Fruit fly (Drosophila melanogaster) whole organism, prepupa: ENCODE results near the gene CG17768.

ENCODE experiments used
- Blimp-1 ChIP-seq: fragments of 200-800 bp; sonication (Bioruptor generic); optimal IDR thresholded peaks from 3 replicates; lab custom pipeline; 2017; ENCODE audit warnings: missing biosample characterization, missing genetic modification characterization, mild to moderate bottlenecking, moderate library complexity, missing genetic modification reagents
- CG10669 ChIP-seq: fragments of 200-800 bp; sonication (Bioruptor generic); optimal IDR thresholded peaks from 3 replicates; lab custom pipeline; 2018; ENCODE audit warnings: missing biosample characterization, mild to moderate bottlenecking, missing genetic modification characterization, moderate library complexity
- CG1621 ChIP-seq: fragments of 200-800 bp; sonication (Bioruptor generic); optimal IDR thresholded peaks from 3 replicates; lab custom pipeline; 2018; ENCODE audit warnings: missing biosample characterization, mild to moderate bottlenecking, missing genetic modification characterization
- CG3032 ChIP-seq: fragments of 200-800 bp; optimal IDR thresholded peaks from 2 replicates; lab custom pipeline; 2019; ENCODE audit warnings: missing biosample characterization, mild to moderate bottlenecking, missing genetic modification characterization, moderate library complexity
- CG31627 ChIP-seq: fragments of 200-800 bp; sonication (Bioruptor generic); optimal IDR thresholded peaks from 3 replicates; lab custom pipeline; 2016; ENCODE audit warnings: missing biosample characterization, missing genetic modification characterization
- CG34406 ChIP-seq: fragments of 200-800 bp; sonication (Bioruptor generic); optimal IDR thresholded peaks from 3 replicates; lab custom pipeline; 2016; ENCODE audit warnings: missing biosample characterization, missing genetic modification characterization
- CG3919 ChIP-seq: fragments of 200-800 bp; sonication (Bioruptor generic); optimal IDR thresholded peaks from 3 replicates; lab custom pipeline; 2016; ENCODE audit warnings: missing biosample characterization, missing genetic modification characterization
- CG7368 ChIP-seq: fragments of 200-800 bp; sonication (Bioruptor generic); optimal IDR thresholded peaks from 3 replicates; lab custom pipeline; 2016; ENCODE audit warnings: missing biosample characterization, missing genetic modification characterization
- CG8119 ChIP-seq: fragments of 200-800 bp; sonication (Bioruptor generic); IDR thresholded peaks from 3 replicates; pipeline ENCODE4 v1.3.6; 2022; ENCODE audit warnings: missing biosample characterization, missing genetic modification characterization
- CG8319 ChIP-seq: fragments of 200-800 bp; sonication (Bioruptor generic); optimal IDR thresholded peaks from 3 replicates; lab custom pipeline; 2016; ENCODE audit warnings: missing biosample characterization, missing genetic modification characterization
- CG8632 ChIP-seq: fragments of 200-800 bp; sonication (Bioruptor generic); optimal IDR thresholded peaks from 3 replicates; lab custom pipeline; 2016; ENCODE audit warnings: missing biosample characterization, missing genetic modification characterization
- Eip78C ChIP-seq: fragments of 200-800 bp; sonication (Bioruptor generic); peaks from one replicate; lab custom pipeline; 2016; ENCODE audit warnings: missing biosample characterization, missing genetic modification characterization
- Ets96B ChIP-seq: fragments of 200-800 bp; optimal IDR thresholded peaks from 2 replicates; lab custom pipeline; 2019; ENCODE audit warnings: missing biosample characterization, mild to moderate bottlenecking, missing genetic modification characterization, moderate library complexity
- OdsH ChIP-seq: fragments of 200-800 bp; sonication (Bioruptor generic); optimal IDR thresholded peaks from 3 replicates; lab custom pipeline; 2016; ENCODE audit warnings: missing biosample characterization, missing genetic modification characterization
- Sox14 ChIP-seq: fragments of 200-800 bp; sonication (Bioruptor generic); optimal IDR thresholded peaks from 3 replicates; lab custom pipeline; 2016; ENCODE audit warnings: missing biosample characterization, missing genetic modification characterization
- acj6 ChIP-seq: fragments of 200-800 bp; sonication (Bioruptor generic); optimal IDR thresholded peaks from 3 replicates; lab custom pipeline; 2016; ENCODE audit warnings: missing biosample characterization, missing genetic modification characterization
- cyc ChIP-seq: fragments of 200-800 bp; sonication (Bioruptor generic); optimal IDR thresholded peaks from 3 replicates; lab custom pipeline; 2016; ENCODE audit warnings: missing biosample characterization, missing genetic modification characterization
- dac ChIP-seq: fragments of 200-800 bp; sonication (Bioruptor generic); optimal IDR thresholded peaks from 2 replicates; lab custom pipeline; 2017; ENCODE audit warnings: missing biosample characterization, mild to moderate bottlenecking, missing genetic modification characterization
- dsx ChIP-seq: fragments of 200-800 bp; optimal IDR thresholded peaks from 3 replicates; lab custom pipeline; 2019; ENCODE audit warnings: missing biosample characterization, mild to moderate bottlenecking, missing genetic modification characterization, moderate library complexity; ENCODE audit not compliant: poor library complexity, severe bottlenecking
- esn ChIP-seq: fragments of 200-800 bp; sonication (Bioruptor generic); optimal IDR thresholded peaks from 2 replicates; lab custom pipeline; 2016; ENCODE audit warnings: missing biosample characterization, mild to moderate bottlenecking, missing genetic modification characterization, moderate library complexity
- fd85E ChIP-seq: fragments of 200-800 bp; sonication (Bioruptor generic); optimal IDR thresholded peaks from 3 replicates; lab custom pipeline; 2016; ENCODE audit warnings: missing biosample characterization, missing genetic modification characterization
- lz ChIP-seq: fragments of 200-800 bp; sonication (Bioruptor generic); optimal IDR thresholded peaks from 3 replicates; lab custom pipeline; 2016; ENCODE audit warnings: missing biosample characterization, missing genetic modification characterization
- spab ChIP-seq: fragments of 200-800 bp; sonication (Bioruptor generic); optimal IDR thresholded peaks from 2 replicates; lab custom pipeline; 2017; ENCODE audit warnings: missing biosample characterization, mild to moderate bottlenecking, missing genetic modification characterization, missing genetic modification reagents

Gene CG17768

DNA sequence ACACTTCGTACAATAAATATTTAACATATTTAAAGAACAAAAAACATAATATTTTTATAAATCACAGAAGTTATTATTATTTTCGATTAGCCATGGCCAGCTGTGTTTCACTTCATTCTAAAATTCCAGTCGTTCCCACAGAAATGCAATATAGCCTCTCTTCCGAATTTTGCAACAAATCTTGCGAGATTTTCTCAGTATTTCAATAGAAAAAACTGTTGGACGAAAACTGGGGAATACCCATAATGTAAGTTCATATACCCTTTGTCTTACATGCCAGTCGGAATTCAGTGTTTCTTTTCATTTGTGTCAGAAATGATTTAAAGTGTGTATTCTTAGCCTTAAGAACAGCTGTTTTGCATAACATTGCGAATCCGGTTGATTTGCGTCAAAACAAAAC lies 48.5 kb downstream of the CG17768 start, which contains the start of the genes CtsL4 and ClpP:
Gene CtsL4 (minus strand): TSS at position 90 of the 400 bp plus-strand sequence.
Gene ClpP (plus strand): TSS at position 288 of the 400 bp plus-strand sequence.
- TF ChIP-seq Eip78C (GFP tag; lab: Kevin White, UChicago) (no peak), acj6 (GFP tag; lab: Kevin White, UChicago) (peak; percentile 36), CG3919 (GFP tag; lab: Kevin White, UChicago) (no peak), CG3032 (peak; percentile 45), esn (GFP tag; lab: Kevin White, UChicago) (peak; percentile 55), CG1621 (peak; percentile 61), spab (GFP tag; lab: Kevin White, UChicago) (no peak), lz (peak; percentile 45), CG10669 (GFP tag; lab: Kevin White, UChicago) (no peak), CG8632 (GFP tag; lab: Kevin White, UChicago) (peak; percentile 37), dac (peak; percentile 10), Ets96B (tag; lab: Kevin White, UChicago) (peak; percentile 32), cyc (GFP tag; lab: Kevin White, UChicago) (peak; percentile 29), CG34406 (peak; percentile 40), fd85E (GFP tag; lab: Kevin White, UChicago) (no peak), CG31627 (peak; percentile 50), OdsH (peak; percentile 59), Sox14 (peak; percentile 88)

DNA sequence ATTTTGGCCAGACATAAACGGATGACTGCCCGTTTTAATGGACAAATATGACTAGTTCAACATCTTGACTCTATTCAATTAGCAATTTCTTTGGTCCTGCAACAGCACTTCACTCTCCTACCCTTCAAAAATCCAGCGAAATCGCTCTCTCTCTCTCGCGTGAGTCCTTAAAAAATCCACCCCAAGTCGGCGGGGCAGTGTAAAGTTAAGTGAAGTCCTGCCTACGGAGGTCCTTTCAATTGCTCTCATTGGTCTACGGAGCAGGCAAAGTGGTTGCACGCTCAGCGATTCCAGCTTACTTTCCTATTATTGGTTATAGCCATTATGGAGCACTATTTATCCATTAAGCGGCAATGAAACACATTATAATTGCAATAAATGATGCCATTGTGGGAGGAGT lies 51.1 kb downstream of the CG17768 start, which contains the start of gene CG34367:
Gene CG34367 (minus strand): TSS at position 35 of the 400 bp plus-strand sequence.
- TF ChIP-seq dsx (no peak), CG3032 (no peak), CG7368 (no peak), Blimp-1 (GFP tag; lab: Kevin White, UChicago) (no peak), CG8319 (GFP tag; lab: Kevin White, UChicago) (no peak), CG8119 (GFP tag; lab: Robert Waterston, UW) (no peak), CG3919 (GFP tag; lab: Kevin White, UChicago) (no peak), CG8632 (GFP tag; lab: Kevin White, UChicago) (no peak)
